Fruit fly (Drosophila melanogaster): ENCODE data around the gene Gal.
A peak's percentile ranks its signal among the peaks of the same experiment; 100 is the strongest.

Gal gene

dm6 chr2L:6024345-6024907 lies 17.8 kb upstream of the Gal start, which contains the start of gene CG9107 (continued):
- TF ChIP-seq pho (GFP tag; optimal IDR thresholded peaks at IDR 0.05) (no peak), CG15011 (GFP tag; optimal IDR thresholded peaks at IDR 0.05) (no peak), CG4854 (GFP tag; optimal IDR thresholded peaks at IDR 0.05) (no peak), Dll (GFP tag; IDR thresholded peaks at IDR 0.05; ENCODE audit: partially characterized antibody) (peak; percentile 37; the same call in 1 of the 4 replicates), Hand (GFP tag; optimal IDR thresholded peaks at IDR 0.05) (no peak), Med (GFP tag) (peak; percentile 44), B-H2 (GFP tag; optimal IDR thresholded peaks at IDR 0.05) (no peak), CG9437 (GFP tag; optimal IDR thresholded peaks at IDR 0.05) (peak; percentile 90), CG12659 (GFP tag; optimal IDR thresholded peaks at IDR 0.05) (peak; percentile 10), sr (GFP tag; IDR thresholded peaks at IDR 0.05) (no peak), CG18599 (GFP tag; optimal IDR thresholded peaks at IDR 0.05) (no peak), Deaf1 (tag; optimal IDR thresholded peaks at IDR 0.05) (no peak), MESR4 (GFP tag; optimal IDR thresholded peaks at IDR 0.05) (peak; percentile 39), Myb (GFP tag; optimal IDR thresholded peaks at IDR 0.05) (peak; percentile 78)

- TF ChIP-seq lab (GFP tag; optimal IDR thresholded peaks at IDR 0.05) = peak; percentile 4
- no peak for TF ChIP-seq Mrtf (GFP tag; IDR thresholded peaks at IDR 0.05)
- TF ChIP-seq CG14710 (tag; optimal IDR thresholded peaks at IDR 0.05) = peak; percentile 54
- no peak for TF ChIP-seq chn (GFP tag; optimal IDR thresholded peaks at IDR 0.05)
- TF ChIP-seq CG15601 (tag; optimal IDR thresholded peaks at IDR 0.05) = peak; percentile 17
- peak; percentile 6 for TF ChIP-seq CG8359 (GFP tag; optimal IDR thresholded peaks at IDR 0.05; ENCODE audit: borderline replicate concordance)
- TF ChIP-seq CG15696 (tag; optimal IDR thresholded peaks at IDR 0.05) = peak; percentile 65
- no peak for TF ChIP-seq cas (GFP tag; IDR thresholded peaks at IDR 0.05)
- peak; percentile 62 for TF ChIP-seq Xrp1 (GFP tag; IDR thresholded peaks at IDR 0.05)
- TF ChIP-seq prd (optimal IDR thresholded peaks at IDR 0.05) = no peak
- peak; percentile 30; the same call in 1 of the 3 replicates for TF ChIP-seq prd (GFP tag; IDR thresholded peaks at IDR 0.05)
- peak; percentile 61 for TF ChIP-seq CG17361 (GFP tag; IDR thresholded peaks at IDR 0.05)
- peak; percentile 71 for TF ChIP-seq CG18262 (tag; optimal IDR thresholded peaks at IDR 0.05)
- peak; percentile 25 for TF ChIP-seq Blimp-1 (GFP tag; optimal IDR thresholded peaks at IDR 0.05)
- TF ChIP-seq nom (GFP tag; optimal IDR thresholded peaks at IDR 0.05) = peak; percentile 64
- peak; percentile 44 for TF ChIP-seq Ssrp (tag; optimal IDR thresholded peaks at IDR 0.05)
- no peak for TF ChIP-seq eve (GFP tag; optimal IDR thresholded peaks at IDR 0.05)
- no peak for TF ChIP-seq lilli (GFP tag; optimal IDR thresholded peaks at IDR 0.05)
- TF ChIP-seq HLH3B (GFP tag; IDR thresholded peaks at IDR 0.05) = no peak
- TF ChIP-seq CG17829 (tag; optimal IDR thresholded peaks at IDR 0.05) = peak; percentile 40
- TF ChIP-seq dmrt11E (tag; optimal IDR thresholded peaks at IDR 0.05) = peak; percentile 13
- TF ChIP-seq Hmr (GFP tag; optimal IDR thresholded peaks at IDR 0.05) = no peak
- TF ChIP-seq hb (GFP tag; IDR thresholded peaks at IDR 0.05; ENCODE audit: partially characterized antibody) = no peak
- peak; percentile 68 for TF ChIP-seq CG4404 (GFP tag; IDR thresholded peaks at IDR 0.05)
- peak; percentile 58 for TF ChIP-seq phol (tag; optimal IDR thresholded peaks at IDR 0.05)
- TF ChIP-seq fd96Cb (tag; optimal IDR thresholded peaks at IDR 0.05) = peak; percentile 23
- no peak for TF ChIP-seq mam (GFP tag; optimal IDR thresholded peaks at IDR 0.05)
- TF ChIP-seq D (optimal IDR thresholded peaks at IDR 0.05) = no peak
- TF ChIP-seq D (GFP tag; optimal IDR thresholded peaks at IDR 0.05) = peak; percentile 10
- peak; percentile 13 for TF ChIP-seq CG4424 (GFP tag; optimal IDR thresholded peaks at IDR 0.05)
- peak; percentile 18 for TF ChIP-seq CG17359 (tag; optimal IDR thresholded peaks at IDR 0.05)
- TF ChIP-seq row (GFP tag; IDR thresholded peaks at IDR 0.05) = no peak
- no peak for TF ChIP-seq pum (GFP tag; optimal IDR thresholded peaks at IDR 0.05)
- TF ChIP-seq CG9727 (GFP tag; optimal IDR thresholded peaks at IDR 0.05) = peak; percentile 52
- TF ChIP-seq CG31441 (GFP tag; IDR thresholded peaks at IDR 0.05) = peak; percentile 47; the same call in 1 of the 2 replicates
Measured at dm6 chr2L:6022793-6023192, 16.2 kb upstream of the Gal start.

Measured in whole organism, embryonic.